Worm (Caenorhabditis elegans) whole organism, late embryonic: ENCODE measurements around the gene F55G7.4.

ENCODE experiments used
- C08G9.2 ChIP-seq: sonication (generic microtip); optimal IDR thresholded peaks from 2 replicates; lab custom pipeline; 2016; ENCODE audit warnings: mild to moderate bottlenecking, missing genetic modification characterization, moderate library complexity, missing compliant biosample characterization
- F13H6.1 ChIP-seq: sonication (generic microtip); optimal IDR thresholded peaks from 2 replicates; lab custom pipeline; 2016; ENCODE audit warnings: missing genetic modification characterization, missing compliant biosample characterization
- K02D7.2 ChIP-seq: sonication (generic microtip); optimal IDR thresholded peaks from 2 replicates; lab custom pipeline; 2017; ENCODE audit warnings: mild to moderate bottlenecking, missing genetic modification characterization, missing compliant biosample characterization
- K09A11.1 ChIP-seq: sonication (generic microtip); optimal IDR thresholded peaks from 2 replicates; lab custom pipeline; 2017; ENCODE audit warnings: antibody characterized with exemption, mild to moderate bottlenecking, missing genetic modification characterization, missing compliant biosample characterization; ENCODE audit not compliant: insufficient read depth
- T23F11.4 ChIP-seq: fragments of 200-800 bp; sonication (Bioruptor generic); optimal IDR thresholded peaks from 2 replicates; lab custom pipeline; 2018; ENCODE audit warnings: mild to moderate bottlenecking, missing genetic modification characterization, missing compliant biosample characterization
- ahr-1 ChIP-seq: sonication (generic microtip); optimal IDR thresholded peaks from 2 replicates; lab custom pipeline; 2016; ENCODE audit warnings: missing genetic modification characterization, missing compliant biosample characterization
- ama-1 ChIP-seq: fragments of 150-350 bp; optimal IDR thresholded peaks from 2 replicates; lab custom pipeline; 2014
- ceh-14 ChIP-seq: sonication (generic microtip); optimal IDR thresholded peaks from 2 replicates; lab custom pipeline; 2016; ENCODE audit warnings: missing genotype, missing genetic modification characterization, missing compliant biosample characterization
- ceh-18 ChIP-seq: sonication (generic microtip); optimal IDR thresholded peaks from 2 replicates; lab custom pipeline; 2016; ENCODE audit warnings: missing genetic modification characterization, missing compliant biosample characterization
- ceh-19 ChIP-seq: fragments of 200-800 bp; sonication (Bioruptor generic); optimal IDR thresholded peaks from 2 replicates; lab custom pipeline; 2018; ENCODE audit warnings: mild to moderate bottlenecking, missing genetic modification characterization, missing compliant biosample characterization
- ceh-22 ChIP-seq: sonication (generic microtip); optimal IDR thresholded peaks from 2 replicates; lab custom pipeline; 2017; ENCODE audit warnings: missing biosample characterization, missing genetic modification characterization
- ceh-31 ChIP-seq: sonication (generic microtip); optimal IDR thresholded peaks from 2 replicates; lab custom pipeline; 2016; ENCODE audit warnings: missing genetic modification characterization, missing compliant biosample characterization
- ceh-34 ChIP-seq: sonication (generic microtip); optimal IDR thresholded peaks from 2 replicates; lab custom pipeline; 2016; ENCODE audit warnings: mild to moderate bottlenecking, missing genetic modification characterization, missing compliant biosample characterization
- ceh-45 ChIP-seq: fragments of 200-800 bp; sonication (Bioruptor generic); IDR thresholded peaks from 2 replicates; pipeline ENCODE4 v1.3.6; 2022; ENCODE audit warnings: missing genetic modification reagents, missing genetic modification characterization, missing compliant biosample characterization
- ceh-48 ChIP-seq: sonication (generic microtip); optimal IDR thresholded peaks from 2 replicates; lab custom pipeline; 2016; ENCODE audit warnings: missing genetic modification characterization, inconsistent platforms, missing compliant biosample characterization
- ceh-6 ChIP-seq: fragments of 200-800 bp; sonication (Bioruptor generic); optimal IDR thresholded peaks from 2 replicates; lab custom pipeline; 2018; ENCODE audit warnings: mild to moderate bottlenecking, missing genetic modification characterization, missing compliant biosample characterization
- ceh-9 ChIP-seq: sonication (generic microtip); optimal IDR thresholded peaks from 2 replicates; lab custom pipeline; 2016; ENCODE audit warnings: mild to moderate bottlenecking, missing genetic modification characterization, inconsistent platforms, missing compliant biosample characterization
- che-1 ChIP-seq: sonication (generic microtip); optimal IDR thresholded peaks from 2 replicates; lab custom pipeline; 2016; ENCODE audit warnings: mild to moderate bottlenecking, missing genetic modification characterization, missing compliant biosample characterization
- dmd-4 ChIP-seq: sonication (generic microtip); optimal IDR thresholded peaks from 2 replicates; lab custom pipeline; 2016; ENCODE audit warnings: borderline replicate concordance, missing genetic modification characterization, missing compliant biosample characterization
- dve-1 ChIP-seq: sonication (generic microtip); optimal IDR thresholded peaks from 2 replicates; lab custom pipeline; 2017; ENCODE audit warnings: antibody characterized with exemption, mild to moderate bottlenecking, missing genetic modification characterization, missing compliant biosample characterization
- elt-2 ChIP-seq: sonication (generic microtip); optimal IDR thresholded peaks from 2 replicates; lab custom pipeline; 2016; ENCODE audit warnings: missing genetic modification reagents, missing genetic modification characterization, missing compliant biosample characterization
- elt-4 ChIP-seq: sonication (generic microtip); optimal IDR thresholded peaks from 2 replicates; lab custom pipeline; 2016; ENCODE audit warnings: missing genetic modification characterization, missing compliant biosample characterization
- eyg-1 ChIP-seq: sonication (generic microtip); optimal IDR thresholded peaks from 2 replicates; lab custom pipeline; 2016; ENCODE audit warnings: missing genotype, missing genetic modification characterization, missing compliant biosample characterization
- fax-1 ChIP-seq: sonication (generic microtip); optimal IDR thresholded peaks from 2 replicates; lab custom pipeline; 2016; ENCODE audit warnings: missing genotype, missing genetic modification characterization, missing compliant biosample characterization
- fkh-6 ChIP-seq: sonication (generic microtip); optimal IDR thresholded peaks from 2 replicates; lab custom pipeline; 2016; ENCODE audit warnings: missing genetic modification characterization, missing compliant biosample characterization
- hlh-13 ChIP-seq: fragments of 200-800 bp; sonication (Bioruptor generic); optimal IDR thresholded peaks from 2 replicates; lab custom pipeline; 2018; ENCODE audit warnings: mild to moderate bottlenecking, missing genetic modification characterization, missing compliant biosample characterization
- hlh-15 ChIP-seq: sonication (generic microtip); optimal IDR thresholded peaks from 2 replicates; lab custom pipeline; 2016; ENCODE audit warnings: missing genetic modification characterization, missing compliant biosample characterization
- hlh-30 ChIP-seq: sonication (generic microtip); optimal IDR thresholded peaks from 2 replicates; lab custom pipeline; 2017; ENCODE audit warnings: antibody characterized with exemption, missing genetic modification characterization, missing compliant biosample characterization; ENCODE audit not compliant: insufficient read depth
- lim-6 ChIP-seq: sonication (generic microtip); optimal IDR thresholded peaks from 2 replicates; lab custom pipeline; 2016; ENCODE audit warnings: missing genetic modification characterization, missing compliant biosample characterization
- lin-11 ChIP-seq: fragments of 200-800 bp; sonication (Bioruptor generic); optimal IDR thresholded peaks from 2 replicates; lab custom pipeline; 2018; ENCODE audit warnings: mild to moderate bottlenecking, missing genetic modification characterization, missing compliant biosample characterization
- madf-2 ChIP-seq: sonication (generic microtip); optimal IDR thresholded peaks from 2 replicates; lab custom pipeline; 2017; ENCODE audit warnings: missing genetic modification characterization, missing compliant biosample characterization
- mec-3 ChIP-seq: sonication (generic microtip); optimal IDR thresholded peaks from 2 replicates; lab custom pipeline; 2016; ENCODE audit warnings: borderline replicate concordance, missing genetic modification characterization, missing compliant biosample characterization
- nfya-1 ChIP-seq: sonication (generic microtip); optimal IDR thresholded peaks from 2 replicates; lab custom pipeline; 2017; ENCODE audit warnings: missing genetic modification characterization, mild to moderate bottlenecking, missing compliant biosample characterization, antibody characterized with exemption, moderate library complexity
- npax-4 ChIP-seq: sonication (generic microtip); optimal IDR thresholded peaks from 2 replicates; lab custom pipeline; 2016; ENCODE audit warnings: missing genetic modification characterization, missing compliant biosample characterization
- pag-3 ChIP-seq: sonication (generic microtip); optimal IDR thresholded peaks from 2 replicates; lab custom pipeline; 2016; ENCODE audit warnings: missing compliant biosample characterization, missing genetic modification characterization, borderline replicate concordance
- pat-9 ChIP-seq: fragments of 200-800 bp; sonication (Bioruptor generic); optimal IDR thresholded peaks from 2 replicates; lab custom pipeline; 2018; ENCODE audit warnings: mild to moderate bottlenecking, missing genetic modification characterization, moderate library complexity, missing compliant biosample characterization
- pax-1 ChIP-seq: fragments of 150-350 bp; optimal IDR thresholded peaks from 2 replicates; lab custom pipeline; 2014; ENCODE audit warnings: missing biosample characterization, missing genetic modification characterization
- pha-2 ChIP-seq: sonication (generic microtip); optimal IDR thresholded peaks from 2 replicates; lab custom pipeline; 2017; ENCODE audit warnings: mild to moderate bottlenecking, missing genetic modification characterization, missing compliant biosample characterization
- pha-4 ChIP-seq: fragments of 150-350 bp; optimal IDR thresholded peaks from 2 replicates; lab custom pipeline; 2018; ENCODE audit warnings: missing biosample characterization, missing genetic modification reagents, missing genetic modification characterization
- pros-1 ChIP-seq: fragments of 150-350 bp; optimal IDR thresholded peaks from 2 replicates; lab custom pipeline; 2014; ENCODE audit warnings: missing biosample characterization, missing genetic modification reagents, missing genetic modification characterization
- sdc-2 ChIP-seq: sonication (generic microtip); optimal IDR thresholded peaks from 2 replicates; lab custom pipeline; 2016; ENCODE audit warnings: missing genotype, missing genetic modification characterization, missing compliant biosample characterization
- sox-4 ChIP-seq: sonication (generic microtip); optimal IDR thresholded peaks from 2 replicates; lab custom pipeline; 2017; ENCODE audit warnings: mild to moderate bottlenecking, missing genetic modification characterization, inconsistent platforms, missing compliant biosample characterization
- tbx-2 ChIP-seq: sonication (generic microtip); optimal IDR thresholded peaks from 2 replicates; lab custom pipeline; 2016; ENCODE audit warnings: missing genetic modification characterization, missing compliant biosample characterization
- tbx-7 ChIP-seq: sonication (generic microtip); optimal IDR thresholded peaks from 2 replicates; lab custom pipeline; 2016; ENCODE audit warnings: missing genotype, missing genetic modification characterization, missing compliant biosample characterization
- ttx-3 ChIP-seq: sonication (generic microtip); optimal IDR thresholded peaks from 2 replicates; lab custom pipeline; 2016; ENCODE audit warnings: missing genetic modification reagents, missing genetic modification characterization, missing compliant biosample characterization
- unc-3 ChIP-seq, 2 experiments: fragments of 200-800 bp in 1 of 2; sonication (Bioruptor generic) in 1 of 2; sonication (generic microtip) in 1 of 2; conservative IDR thresholded peaks in 1 of 2; optimal IDR thresholded peaks in 1 of 2; 2 replicates each; pipeline versions ENCODE4 v1.3.6 to Lab custom; 2016 to 2022; ENCODE audit warnings: missing compliant biosample characterization in 2 of 2, missing genetic modification characterization in 2 of 2, missing genetic modification reagents in 1 of 2
- unc-42 ChIP-seq: sonication (generic microtip); optimal IDR thresholded peaks from 2 replicates; lab custom pipeline; 2016; ENCODE audit warnings: missing genotype, missing genetic modification characterization, missing compliant biosample characterization
- unc-55 ChIP-seq: sonication (generic microtip); optimal IDR thresholded peaks from 2 replicates; lab custom pipeline; 2017; ENCODE audit warnings: missing biosample characterization, missing genetic modification reagents, missing genetic modification characterization
- unc-86 ChIP-seq: sonication (generic microtip); optimal IDR thresholded peaks from 2 replicates; lab custom pipeline; 2016; ENCODE audit warnings: missing genetic modification characterization, missing compliant biosample characterization

F55G7.4 gene

DNA sequence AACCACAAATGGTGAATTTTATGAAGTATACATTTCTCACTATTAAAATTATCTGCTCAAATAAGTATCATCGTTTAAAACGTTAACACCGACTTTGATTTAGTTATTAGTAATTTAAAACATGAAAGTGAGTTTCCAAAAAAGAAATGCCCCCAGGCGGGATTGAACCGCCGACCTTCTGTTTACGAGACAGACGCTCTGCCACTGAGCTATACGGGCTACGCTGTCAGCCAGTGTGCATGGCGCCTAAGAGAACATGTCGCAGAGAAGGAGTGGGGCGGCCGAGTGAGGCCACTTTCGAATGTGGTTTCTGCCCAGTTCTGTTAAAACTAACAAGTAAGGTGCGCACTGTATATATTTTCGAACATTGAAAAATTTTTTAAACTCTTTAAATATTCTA, 7.2 kb downstream of the F55G7.4 start (continued):
- TF ChIP-seq C08G9.2 (tag; lab: Kevin White, UChicago) (peak; percentile 47), elt-2 (tag; lab: Kevin White, UChicago) (peak; percentile 72), tbx-2 (tag; lab: Kevin White, UChicago) (peak; percentile 54), mec-3 (no peak), hlh-30 (tag; lab: Kevin White, UChicago) (no peak), unc-86 (peak; percentile 54), unc-42 (tag; lab: Kevin White, UChicago) (peak; percentile 25), tbx-7 (tag; lab: Kevin White, UChicago) (peak; percentile 27), unc-55 (GFP tag; lab: Kevin White, UChicago) (no peak), ceh-48 (tag; lab: Kevin White, UChicago) (peak; percentile 34), T23F11.4 (GFP tag; lab: Kevin White, UChicago) (peak; percentile 15), eyg-1 (tag; lab: Kevin White, UChicago) (peak; percentile 28), sdc-2 (tag; lab: Kevin White, UChicago) (peak; percentile 96), ceh-45 (GFP tag; lab: Robert Waterston, UW) (no peak), npax-4 (tag; lab: Kevin White, UChicago) (peak; percentile 50), pha-2 (tag; lab: Kevin White, UChicago) (peak; percentile 56), lin-11 (tag; lab: Kevin White, UChicago) (peak; percentile 44), pat-9 (tag; lab: Kevin White, UChicago) (peak; percentile 63), pros-1 (tag; lab: Kevin White, UChicago) (no peak), che-1 (peak; percentile 72), ama-1 (no peak), fax-1 (tag; lab: Kevin White, UChicago) (peak; percentile 13), ceh-9 (tag; lab: Kevin White, UChicago) (no peak), pha-4 (no peak), ceh-18 (peak; percentile 31), dmd-4 (no peak), nfya-1 (tag; lab: Kevin White, UChicago) (no peak), ceh-6 (GFP tag; lab: Kevin White, UChicago) (peak; percentile 67)
- TF ChIP-seq, all 69 proteins: peak for 43

DNA sequence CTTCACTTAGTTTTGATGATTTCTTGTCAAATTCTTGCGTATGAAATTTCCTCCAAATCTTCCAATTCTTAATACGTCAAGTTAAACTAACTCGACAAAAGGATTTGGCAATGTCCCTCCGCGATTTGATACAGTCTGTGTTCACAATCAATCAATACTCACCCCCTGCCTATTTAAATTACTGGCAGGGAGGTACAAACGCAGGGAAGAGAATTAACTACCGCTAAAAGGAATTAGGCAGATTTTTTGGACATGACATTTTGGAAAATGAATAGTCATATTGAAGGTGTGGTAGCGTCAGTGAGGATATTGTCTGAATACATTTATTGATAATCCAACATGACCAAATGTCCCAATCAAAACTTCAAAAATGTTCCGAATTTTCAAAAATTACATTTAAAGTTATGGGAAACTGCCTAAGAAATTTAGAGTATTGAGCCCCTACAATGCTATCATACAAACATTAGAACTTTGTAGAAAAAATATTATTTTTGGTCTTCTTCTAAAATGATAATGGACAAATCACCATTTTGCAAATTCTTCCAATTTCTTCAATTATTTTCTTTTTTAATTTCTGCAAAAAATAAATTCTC, 9.8 kb downstream of the F55G7.4 start:
- TF ChIP-seq ceh-31 (tag; lab: Kevin White, UChicago): peak; percentile 92
- TF ChIP-seq pag-3 (tag; lab: Kevin White, UChicago): no peak
- TF ChIP-seq ceh-19 (GFP tag; lab: Kevin White, UChicago): peak; percentile 53
- peak; percentile 53 for TF ChIP-seq ttx-3
- peak; percentile 61 for TF ChIP-seq sox-4
- peak; percentile 52 for TF ChIP-seq ceh-14 (tag; lab: Kevin White, UChicago)
- 0 out of 2 replicates have a peak, but pooled peaks have one; percentile 21 for TF ChIP-seq unc-3 (GFP tag; conservative IDR thresholded peaks at IDR 0.05; lab: Robert Waterston, UW)
- TF ChIP-seq unc-3 (tag; optimal IDR thresholded peaks at IDR 0.05; lab: Kevin White, UChicago): peak; percentile 15
- peak; percentile 44 for TF ChIP-seq hlh-15 (tag; lab: Kevin White, UChicago)
- TF ChIP-seq madf-2 (tag; lab: Kevin White, UChicago): peak; percentile 73
- TF ChIP-seq ama-1: no peak
- no peak for TF ChIP-seq ceh-9 (tag; lab: Kevin White, UChicago)
- TF ChIP-seq dve-1: peak; percentile 98
- TF ChIP-seq fkh-6 (tag; lab: Kevin White, UChicago): peak; percentile 57
- TF ChIP-seq pha-2 (tag; lab: Kevin White, UChicago): no peak
- peak; percentile 79 for TF ChIP-seq ceh-48 (tag; lab: Kevin White, UChicago)
- no peak for TF ChIP-seq hlh-13 (GFP tag; lab: Kevin White, UChicago)
- TF ChIP-seq ahr-1 (tag; lab: Kevin White, UChicago): no peak
- no peak for TF ChIP-seq K02D7.2 (tag; lab: Kevin White, UChicago)
- TF ChIP-seq mec-3: no peak
- no peak for TF ChIP-seq elt-4 (tag; lab: Kevin White, UChicago)
- peak; percentile 92 for TF ChIP-seq pax-1 (tag; lab: Kevin White, UChicago)
- TF ChIP-seq ceh-18: peak; percentile 96
- peak; percentile 41 for TF ChIP-seq che-1
- TF ChIP-seq lim-6: peak; percentile 58
- TF ChIP-seq sdc-2 (tag; lab: Kevin White, UChicago): peak; percentile 99
- TF ChIP-seq F13H6.1 (tag; lab: Kevin White, UChicago): peak; percentile 70
- peak; percentile 13 for TF ChIP-seq ceh-22 (tag; lab: Kevin White, UChicago)
- TF ChIP-seq npax-4 (tag; lab: Kevin White, UChicago): no peak
- peak; percentile 50 for TF ChIP-seq tbx-7 (tag; lab: Kevin White, UChicago)
- peak; percentile 87 for TF ChIP-seq K09A11.1 (tag; lab: Kevin White, UChicago)
- TF ChIP-seq ceh-34 (tag; lab: Kevin White, UChicago): peak; percentile 86
